Fruit fly (Drosophila melanogaster): ENCODE results near the gene rin.

Gene rin

DNA sequence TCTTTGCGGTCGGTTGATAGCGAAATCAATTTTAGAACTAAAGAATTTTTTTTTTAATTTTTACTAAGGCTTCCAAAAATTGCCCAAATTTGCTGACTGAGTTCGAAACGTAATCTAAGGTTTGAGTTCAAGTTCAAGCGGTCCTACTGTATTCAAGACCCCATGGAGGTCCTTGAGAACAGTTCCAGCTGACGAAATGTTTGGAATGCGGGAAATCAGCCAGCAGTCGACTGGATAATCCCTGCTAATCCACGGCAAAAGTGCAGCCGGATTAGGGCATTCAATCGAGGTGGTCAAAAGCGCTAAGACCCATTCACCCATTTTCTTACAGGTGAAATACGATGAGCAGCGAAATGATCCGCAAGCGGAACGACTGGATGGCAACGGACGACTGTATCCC is 53.9 kb downstream of the rin start, which contains the start of gene f-cup:
Gene f-cup, minus strand, starts transcription at position 101 of the 400 bp plus-strand sequence.
- TF ChIP-seq CG8319 (GFP tag; optimal IDR thresholded peaks at IDR 0.05) (no peak), CG10631 (GFP tag; optimal IDR thresholded peaks at IDR 0.05) (no peak), CG6808 (GFP tag; optimal IDR thresholded peaks at IDR 0.05) (no peak), CG32006 (GFP tag; optimal IDR thresholded peaks at IDR 0.05) (no peak), CG6163 (GFP tag; IDR thresholded peaks at IDR 0.05) (no peak), CG8632 (GFP tag; optimal IDR thresholded peaks at IDR 0.05) (no peak), Sox102F (GFP tag; optimal IDR thresholded peaks at IDR 0.05) (no peak), Smox (GFP tag; optimal IDR thresholded peaks at IDR 0.05) (no peak), lz (GFP tag; optimal IDR thresholded peaks at IDR 0.05) (no peak), acj6 (GFP tag; optimal IDR thresholded peaks at IDR 0.05) (no peak), CG6854 (GFP tag; optimal IDR thresholded peaks at IDR 0.05) (no peak), esn (GFP tag; optimal IDR thresholded peaks at IDR 0.05) (no peak), net (GFP tag; optimal IDR thresholded peaks at IDR 0.05) (no peak), fd59A (GFP tag; optimal IDR thresholded peaks at IDR 0.05) (no peak), vri (GFP tag; optimal IDR thresholded peaks at IDR 0.05) (no peak), CG1621 (tag; optimal IDR thresholded peaks at IDR 0.05) (no peak)

All from whole organism, prepupa.